Worm (Caenorhabditis elegans) whole organism, young adult: Measurements from ENCODE around the gene ZK742.6.
A peak's percentile ranks its signal among the peaks of the same experiment; 100 is the strongest.

ENCODE experiments used
- B0261.1 ChIP-seq: sonication (generic microtip); optimal IDR thresholded peaks from 2 replicates; lab custom pipeline; 2016; ENCODE audit warnings: mild to moderate bottlenecking, missing genetic modification characterization, moderate library complexity, missing compliant biosample characterization
- B0336.3 ChIP-seq: fragments of 200-800 bp; sonication (Bioruptor generic); IDR thresholded peaks from 2 replicates; pipeline ENCODE4 v1.3.6; 2022; ENCODE audit warnings: missing genetic modification characterization, missing compliant biosample characterization
- C17E4.6 ChIP-seq: fragments of 200-800 bp; sonication (Bioruptor generic); IDR thresholded peaks from 2 replicates; pipeline ENCODE4 v1.3.6; 2022; ENCODE audit warnings: missing genetic modification reagents, missing genetic modification characterization, missing compliant biosample characterization
- F33H1.4 ChIP-seq: fragments of 200-800 bp; sonication (Bioruptor generic); IDR thresholded peaks from 2 replicates; pipeline ENCODE4 v1.3.6; 2022; ENCODE audit warnings: missing genetic modification reagents, missing genetic modification characterization, missing compliant biosample characterization
- F49E8.2 ChIP-seq: sonication (generic microtip); optimal IDR thresholded peaks from 3 replicates; lab custom pipeline; 2017; ENCODE audit warnings: missing genetic modification characterization, mild to moderate bottlenecking, missing compliant biosample characterization, antibody characterized with exemption, moderate library complexity; ENCODE audit not compliant: insufficient read depth
- akir-1 ChIP-seq: fragments of 200-800 bp; sonication (Bioruptor generic); optimal IDR thresholded peaks from 2 replicates; lab custom pipeline; 2018; ENCODE audit warnings: mild to moderate bottlenecking, missing genetic modification characterization, moderate library complexity, missing compliant biosample characterization
- atf-7 ChIP-seq: sonication (generic microtip); optimal IDR thresholded peaks from 2 replicates; lab custom pipeline; 2017; ENCODE audit warnings: mild to moderate bottlenecking, missing genetic modification characterization, missing compliant biosample characterization
- cebp-2 ChIP-seq: fragments of 200-800 bp; sonication (Bioruptor generic); IDR thresholded peaks from 2 replicates; pipeline ENCODE4 v1.3.6; 2022; ENCODE audit warnings: missing genetic modification characterization, missing compliant biosample characterization
- ceh-91 ChIP-seq: fragments of 200-800 bp; sonication (Bioruptor generic); IDR thresholded peaks from 2 replicates; pipeline ENCODE4 v1.3.6; 2022; ENCODE audit warnings: missing genetic modification reagents, missing genetic modification characterization, missing compliant biosample characterization
- chd-7 ChIP-seq: sonication (generic microtip); optimal IDR thresholded peaks from 2 replicates; lab custom pipeline; 2016; ENCODE audit warnings: mild to moderate bottlenecking, missing genetic modification characterization, moderate library complexity, missing compliant biosample characterization
- dpl-1 ChIP-seq: fragments of 150-350 bp; optimal IDR thresholded peaks from 2 replicates; lab custom pipeline; 2014; ENCODE audit warnings: missing biosample characterization, missing genetic modification reagents, missing genetic modification characterization
- ekl-4 ChIP-seq: fragments of 200-800 bp; sonication (Bioruptor generic); IDR thresholded peaks from 2 replicates; pipeline ENCODE4 v1.3.6; 2022; ENCODE audit warnings: missing genetic modification reagents, missing genetic modification characterization, missing compliant biosample characterization
- fkh-3 ChIP-seq: sonication (generic microtip); optimal IDR thresholded peaks from 2 replicates; lab custom pipeline; 2016; ENCODE audit warnings: mild to moderate bottlenecking, missing genetic modification characterization, missing compliant biosample characterization
- hlh-12 ChIP-seq: sonication (generic microtip); optimal IDR thresholded peaks from 2 replicates; lab custom pipeline; 2016; ENCODE audit warnings: missing genetic modification characterization, missing compliant biosample characterization
- hmg-20 ChIP-seq: fragments of 200-800 bp; sonication (Bioruptor generic); IDR thresholded peaks from 2 replicates; pipeline ENCODE4 v1.3.6; 2022; ENCODE audit warnings: missing genetic modification reagents, missing genetic modification characterization, missing compliant biosample characterization
- hrde-1 ChIP-seq: sonication (generic microtip); optimal IDR thresholded peaks from 2 replicates; lab custom pipeline; 2016; ENCODE audit warnings: missing genetic modification characterization, mild to moderate bottlenecking, missing compliant biosample characterization, moderate library complexity, missing genotype, missing genetic modification reagents, borderline replicate concordance
- hsf-1 ChIP-seq: fragments of 200-800 bp; sonication (Bioruptor generic); IDR thresholded peaks from 2 replicates; pipeline ENCODE4 v1.3.6; 2022; ENCODE audit warnings: missing genetic modification reagents, missing genetic modification characterization, missing compliant biosample characterization
- lin-26 ChIP-seq: fragments of 200-800 bp; sonication (Bioruptor generic); IDR thresholded peaks from 2 replicates; pipeline ENCODE4 v1.3.6; 2022; ENCODE audit warnings: missing genetic modification reagents, missing genetic modification characterization, missing compliant biosample characterization
- lin-54 ChIP-seq: fragments of 200-800 bp; sonication (Bioruptor generic); optimal IDR thresholded peaks from 2 replicates; lab custom pipeline; 2018; ENCODE audit warnings: mild to moderate bottlenecking, missing genetic modification characterization, missing compliant biosample characterization
- lsy-27 ChIP-seq: sonication (generic microtip); optimal IDR thresholded peaks from 2 replicates; lab custom pipeline; 2017; ENCODE audit warnings: missing genetic modification characterization, mild to moderate bottlenecking, missing compliant biosample characterization, antibody characterized with exemption, missing genotype, borderline replicate concordance; ENCODE audit not compliant: insufficient read depth
- madf-6 ChIP-seq: fragments of 200-800 bp; sonication (Bioruptor generic); IDR thresholded peaks from 2 replicates; pipeline ENCODE4 v1.3.6; 2022; ENCODE audit warnings: missing genetic modification reagents, missing genetic modification characterization, missing compliant biosample characterization
- nfyb-1 ChIP-seq: fragments of 200-800 bp; sonication (Bioruptor generic); IDR thresholded peaks from 2 replicates; pipeline ENCODE4 v1.3.6; 2022; ENCODE audit warnings: missing genetic modification reagents, missing genetic modification characterization, missing compliant biosample characterization
- rcor-1 ChIP-seq: fragments of 200-800 bp; sonication (Bioruptor generic); IDR thresholded peaks from 2 replicates; pipeline ENCODE4 v1.3.6; 2022; ENCODE audit warnings: missing genetic modification reagents, missing genetic modification characterization, missing compliant biosample characterization
- rpc-1 ChIP-seq, 2 experiments: fragments of 150-350 bp in 1 of 2; sonication (generic microtip) in 1 of 2; optimal IDR thresholded peaks; 2 replicates each; lab custom pipeline; 2014 to 2018; ENCODE audit warnings: missing biosample characterization in 1 of 2, missing genetic modification characterization in 1 of 2, missing genetic modification reagents in 1 of 2, missing genotype in 1 of 2
- snpc-1.1 ChIP-seq: sonication (generic microtip); optimal IDR thresholded peaks from 2 replicates; lab custom pipeline; 2017; ENCODE audit warnings: missing genetic modification characterization, mild to moderate bottlenecking, missing compliant biosample characterization, antibody characterized with exemption, moderate library complexity, missing genotype, missing genetic modification reagents; ENCODE audit not compliant: insufficient read depth
- snpc-3.4 ChIP-seq: sonication (generic microtip); optimal IDR thresholded peaks from 2 replicates; lab custom pipeline; 2017; ENCODE audit warnings: missing genetic modification characterization, mild to moderate bottlenecking, missing compliant biosample characterization, antibody characterized with exemption, moderate library complexity, missing genotype, missing genetic modification reagents
- snpc-4 ChIP-seq, 5 experiments: fragments of 150-350 bp in 1 of 5; sonication (generic microtip) in 4 of 5; optimal IDR thresholded peaks; 2 replicates each; lab custom pipeline; 2014 to 2018; ENCODE audit warnings: missing genetic modification characterization in 5 of 5, missing biosample characterization in 3 of 5, antibody characterized with exemption in 2 of 5, mild to moderate bottlenecking in 2 of 5, missing compliant biosample characterization in 2 of 5, missing genotype in 2 of 5, moderate library complexity in 2 of 5, missing genetic modification reagents in 1 of 5
- unc-130 ChIP-seq: sonication (generic microtip); optimal IDR thresholded peaks from 2 replicates; lab custom pipeline; 2016; ENCODE audit warnings: missing genetic modification reagents, missing genetic modification characterization, missing compliant biosample characterization
- unc-62 ChIP-seq: fragments of 150-350 bp; optimal IDR thresholded peaks from 2 replicates; lab custom pipeline; 2014; ENCODE audit warnings: missing biosample characterization, missing genetic modification reagents, missing genetic modification characterization
- ztf-3 ChIP-seq: fragments of 200-800 bp; sonication (Bioruptor generic); optimal IDR thresholded peaks from 2 replicates; lab custom pipeline; 2018; ENCODE audit warnings: mild to moderate bottlenecking, missing genetic modification characterization, missing compliant biosample characterization
- ztf-6 ChIP-seq: fragments of 200-800 bp; sonication (Bioruptor generic); IDR thresholded peaks from 2 replicates; pipeline ENCODE4 v1.3.6; 2022; ENCODE audit warnings: missing genetic modification reagents, missing genetic modification characterization, missing compliant biosample characterization

ZK742.6 gene

DNA sequence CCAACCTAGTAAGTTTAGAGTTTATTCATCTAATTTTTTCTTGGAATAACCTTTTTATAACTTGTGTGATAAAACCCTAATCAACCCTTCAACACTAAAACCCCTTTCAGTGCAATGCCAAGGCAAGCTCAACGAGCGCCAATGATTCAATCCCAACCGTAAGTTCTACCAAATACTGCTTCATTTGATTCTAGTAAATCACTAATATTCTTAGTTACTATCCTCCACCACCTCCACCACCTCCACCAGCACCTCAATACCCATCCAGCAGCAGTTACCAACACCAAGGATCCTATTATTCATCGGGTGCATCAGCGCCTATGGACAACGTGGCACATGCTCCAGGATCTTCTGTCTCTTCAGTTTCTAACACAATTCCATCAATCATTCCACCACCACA is 28.9 kb downstream of the ZK742.6 start:
- no peak for TF ChIP-seq fkh-3 (tag; lab: Kevin White, UChicago)
- TF ChIP-seq rcor-1, result no peak
- TF ChIP-seq unc-62 (GFP tag; lab: Kevin White, UChicago), result no peak

DNA sequence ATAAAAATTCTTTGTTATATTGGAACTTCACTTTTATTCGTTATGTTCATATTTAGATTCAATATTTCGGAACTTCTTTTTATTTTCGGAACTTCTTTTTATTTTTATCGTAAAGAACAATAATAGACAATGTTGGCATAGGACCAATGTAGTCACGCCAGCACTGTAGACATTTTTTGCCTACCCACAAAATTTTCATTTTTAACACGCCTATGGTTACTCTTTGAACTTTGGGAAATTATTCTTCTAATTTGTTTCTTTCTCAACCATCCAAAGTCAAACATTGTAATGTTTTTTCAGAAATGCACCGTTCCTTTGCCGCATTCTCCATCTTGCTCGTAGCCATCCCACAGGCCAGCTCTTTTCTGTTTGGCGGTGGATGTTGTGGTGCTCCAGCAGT is 29.6 kb downstream of the ZK742.6 start, which contains the start of gene C26F1.1:
Gene C26F1.1, plus strand, starts transcription at position 301 of the 400 bp plus-strand sequence.
- TF ChIP-seq dpl-1 (GFP tag; lab: Kevin White, UChicago), result no peak
- TF ChIP-seq cebp-2, result no peak
- TF ChIP-seq F33H1.4 (GFP tag; lab: Robert Waterston, UW), result no peak
- TF ChIP-seq snpc-4 (GFP tag; optimal IDR thresholded peaks at IDR 0.05; lab: Kevin White, UChicago), result no peak
- no peak for TF ChIP-seq snpc-4 (tag; optimal IDR thresholded peaks at IDR 0.05; lab: Kevin White, UChicago)
- no peak for TF ChIP-seq ztf-3 (GFP tag; lab: Kevin White, UChicago)
- no peak for TF ChIP-seq rcor-1
- TF ChIP-seq snpc-3.4 (tag; lab: Kevin White, UChicago), result no peak
- TF ChIP-seq akir-1 (GFP tag; lab: Kevin White, UChicago), result no peak
- no peak for TF ChIP-seq ztf-6 (GFP tag; lab: Robert Waterston, UW)
- TF ChIP-seq hsf-1, result no peak
- no peak for TF ChIP-seq rpc-1 (optimal IDR thresholded peaks at IDR 0.05; lab: Kevin White, UChicago)
- no peak for TF ChIP-seq rpc-1 (tag; optimal IDR thresholded peaks at IDR 0.05; lab: Kevin White, UChicago)

DNA sequence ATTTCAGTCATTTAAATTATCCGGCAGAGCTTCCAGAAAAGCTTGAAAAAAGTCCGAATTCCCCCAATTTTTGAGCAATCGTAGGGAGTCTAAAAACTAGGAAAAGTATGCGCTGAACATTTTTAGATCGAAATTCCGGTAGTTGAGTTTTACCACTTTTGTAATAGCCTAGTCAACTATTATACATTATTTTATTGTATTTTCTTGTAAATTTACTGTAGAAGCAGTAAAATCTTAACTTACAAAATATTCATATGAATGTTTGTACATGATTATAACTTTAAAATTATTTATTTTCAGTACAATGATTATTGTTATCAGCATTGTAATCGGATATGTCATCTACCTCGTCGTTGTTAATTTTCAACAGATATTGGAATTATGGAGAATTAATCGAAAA is 33.2 kb downstream of the ZK742.6 start, which contains the start of gene cyp-32A1:
Gene cyp-32A1, plus strand, starts transcription at position 301 of the 400 bp plus-strand sequence.
- no peak for TF ChIP-seq lin-26 (GFP tag; lab: Robert Waterston, UW)

DNA sequence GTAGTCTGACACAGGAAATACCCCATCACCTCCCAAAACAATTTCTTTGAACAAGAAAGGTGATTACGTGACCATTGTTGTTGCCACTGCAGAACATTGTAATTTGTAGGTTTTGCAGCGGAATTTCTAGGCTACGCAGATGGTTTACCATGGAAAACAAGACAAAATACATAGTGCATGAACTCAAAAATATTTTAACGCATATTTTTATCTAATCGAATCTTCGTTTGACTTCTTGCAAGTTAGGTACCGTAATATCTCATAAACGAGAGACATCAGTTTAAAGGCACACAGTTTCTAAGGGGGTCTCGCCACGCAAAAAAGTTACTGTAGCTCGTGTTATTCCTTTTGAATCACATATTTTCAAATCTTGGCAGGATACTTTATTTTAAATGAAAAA is 35.7 kb downstream of the ZK742.6 start:
- TF ChIP-seq hmg-20 (GFP tag; lab: Robert Waterston, UW), result no peak
- TF ChIP-seq snpc-4 (GFP tag; optimal IDR thresholded peaks at IDR 0.05; lab: Kevin White, UChicago), result no peak
- TF ChIP-seq snpc-4 (tag; optimal IDR thresholded peaks at IDR 0.05; lab: Kevin White, UChicago), result peak in 1 of 4 experiments; percentile 23
- peak; percentile 38 for TF ChIP-seq F49E8.2 (tag; lab: Kevin White, UChicago)
- TF ChIP-seq C17E4.6 (GFP tag; lab: Robert Waterston, UW), result peak; percentile 29; the same call in 1 of the 2 replicates
- TF ChIP-seq ceh-91 (GFP tag; lab: Robert Waterston, UW), result peak; percentile 27; the same call in 1 of the 2 replicates
- peak; percentile 15 for TF ChIP-seq unc-130
- TF ChIP-seq B0336.3, result peak; percentile 52; the same call in 1 of the 2 replicates
- TF ChIP-seq B0261.1, result no peak
- peak; percentile 44; the same call in 1 of the 2 replicates for TF ChIP-seq ekl-4 (GFP tag; lab: Robert Waterston, UW)
- no peak for TF ChIP-seq snpc-1.1 (tag; lab: Kevin White, UChicago)
- no peak for TF ChIP-seq fkh-3 (tag; lab: Kevin White, UChicago)
- peak; percentile 26; the same call in 1 of the 2 replicates for TF ChIP-seq madf-6 (GFP tag; lab: Robert Waterston, UW)
- TF ChIP-seq hlh-12 (tag; lab: Kevin White, UChicago), result no peak
- peak; percentile 18 for TF ChIP-seq atf-7 (tag; lab: Kevin White, UChicago)
- peak; percentile 15 for TF ChIP-seq chd-7
- no peak for TF ChIP-seq lsy-27 (tag; lab: Kevin White, UChicago)
- TF ChIP-seq hsf-1, result peak; percentile 61; the same call in 1 of the 2 replicates
- TF ChIP-seq hrde-1, result peak; percentile 75
- TF ChIP-seq lin-54 (GFP tag; lab: Kevin White, UChicago), result no peak
- no peak for TF ChIP-seq akir-1 (GFP tag; lab: Kevin White, UChicago)
- TF ChIP-seq nfyb-1 (GFP tag; lab: Robert Waterston, UW), result no peak
